Fruit fly (Drosophila melanogaster) whole organism, larva: ENCODE data around the gene CG32061.

Experiments used
- noc ChIP-seq: fragments of 200-800 bp; sonication (Bioruptor generic); optimal IDR thresholded peaks from 3 replicates; lab custom pipeline; 2019; ENCODE audit warnings: missing biosample characterization, mild to moderate bottlenecking, missing genetic modification characterization, moderate library complexity

The CG32061 gene

dm6 chr3L:10463051-10463866 is at the start of gene CG32061, which contains the start of gene Gem3:
CG32061 (plus strand) TSS chr3L:10463816.
Gem3 (minus strand) TSS chr3L:10463101.
- TF ChIP-seq noc (tag; lab: Kevin White, UChicago): no peak

- no peak for TF ChIP-seq noc (tag; lab: Kevin White, UChicago)
Measured at dm6 chr3L:10418401-10418800, 45.2 kb upstream of the CG32061 start.

DNA sequence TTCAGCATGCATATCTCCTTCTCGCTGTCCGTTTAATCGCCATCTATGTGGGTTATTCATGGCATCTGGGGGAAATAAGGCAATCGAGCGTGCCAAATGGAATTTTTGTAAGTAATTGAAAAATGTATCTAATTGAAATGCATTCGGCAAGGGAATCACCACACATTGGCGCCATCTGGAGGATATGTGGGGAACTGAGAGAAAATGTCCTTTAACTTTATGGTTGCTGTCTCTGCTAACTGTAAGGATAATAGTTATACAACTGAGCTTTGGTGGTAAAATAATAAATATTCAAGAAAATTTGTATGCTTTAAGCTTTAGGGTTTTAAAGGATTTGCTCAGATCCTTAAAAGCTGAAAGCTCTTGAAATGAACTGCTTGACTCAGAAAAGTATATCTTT is 36.3 kb upstream of the CG32061 start:
- TF ChIP-seq noc (tag; lab: Kevin White, UChicago): no peak

DNA sequence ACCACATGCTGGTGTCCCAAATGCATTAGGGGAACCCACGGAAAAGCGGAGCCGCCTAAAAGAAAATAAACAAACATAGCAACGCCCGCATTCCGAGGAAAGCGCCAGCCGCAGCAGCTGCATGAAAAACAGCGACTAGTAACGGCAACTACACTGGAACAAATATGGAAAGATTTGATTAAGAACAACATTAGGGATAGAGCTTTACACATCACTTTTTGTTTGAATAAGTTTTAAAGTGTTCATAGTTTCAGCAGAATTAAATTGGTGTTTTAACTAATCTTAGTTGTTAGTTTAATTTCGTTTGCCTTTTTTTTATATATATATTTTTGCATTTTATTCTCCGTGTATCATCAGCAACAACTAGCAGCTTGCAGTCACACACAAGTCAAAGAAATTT is 35.6 kb upstream of the CG32061 start:
- TF ChIP-seq noc (tag; lab: Kevin White, UChicago): no peak

DNA sequence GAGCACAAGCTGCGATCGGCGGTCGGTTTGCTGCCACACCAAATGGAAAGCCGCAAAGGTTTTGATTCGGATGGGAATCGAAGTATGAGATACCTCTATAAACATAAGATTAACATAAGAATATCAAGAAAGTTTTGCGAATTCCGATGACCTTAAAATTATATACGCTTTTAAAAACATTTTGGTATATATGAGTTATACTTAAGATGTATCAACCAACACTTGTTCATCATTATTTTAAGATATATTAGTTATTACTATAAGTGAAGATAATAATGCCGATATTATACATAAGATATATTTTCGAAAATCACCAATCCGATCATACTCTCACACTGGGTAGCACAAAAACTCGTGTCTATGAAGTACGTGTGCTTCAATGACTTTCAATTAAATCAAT is 34.9 kb upstream of the CG32061 start:
- TF ChIP-seq noc (tag; lab: Kevin White, UChicago): no peak

DNA sequence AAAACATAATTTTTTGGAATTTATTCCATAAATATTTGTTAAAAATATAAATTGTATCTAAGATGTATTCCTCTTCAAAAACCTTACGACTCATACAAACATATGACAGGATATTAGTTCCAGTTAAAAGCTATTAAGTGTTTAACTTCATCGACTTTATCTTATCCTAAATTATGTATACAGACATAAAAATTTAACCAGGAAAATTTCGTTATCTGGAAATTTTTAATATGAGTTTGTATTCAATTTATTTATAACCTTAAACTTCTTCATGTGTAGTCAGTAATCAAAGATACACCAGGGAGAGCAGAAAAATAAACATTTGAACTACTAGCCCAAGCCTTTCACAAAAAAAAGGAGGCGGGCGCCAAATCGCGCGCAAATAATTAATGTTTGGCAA is 34.1 kb upstream of the CG32061 start:
- TF ChIP-seq noc (tag; lab: Kevin White, UChicago): no peak

DNA sequence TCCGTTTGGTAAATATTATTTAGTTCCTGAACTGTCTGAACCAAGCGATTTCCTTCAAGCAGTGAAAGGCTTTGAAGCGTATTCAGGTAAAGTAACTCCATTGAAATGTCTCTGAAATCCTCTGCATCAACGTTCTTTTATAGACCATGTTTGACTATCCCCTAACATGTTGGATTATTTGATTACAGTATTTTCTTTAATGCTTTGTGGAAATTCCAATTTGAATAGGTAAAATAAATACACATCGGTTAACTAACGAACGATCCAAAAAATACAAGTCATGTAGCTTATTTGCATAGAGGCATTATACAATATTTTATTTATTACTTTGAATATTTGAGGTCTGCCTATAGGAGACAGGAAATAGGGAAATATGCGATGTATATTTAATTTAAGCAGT is 31.7 kb upstream of the CG32061 start, which contains the start of gene Ir67b:
Gene Ir67b, minus strand, starts transcription at position 101 of the 400 bp plus-strand sequence.
- no peak for TF ChIP-seq noc (tag; lab: Kevin White, UChicago)

dm6 chr3L:10434005-10434404 is 29.6 kb upstream of the CG32061 start, which contains the start of gene Ir67c:
Ir67c (minus strand) TSS chr3L:10434105.
- TF ChIP-seq noc (tag; lab: Kevin White, UChicago): no peak

DNA sequence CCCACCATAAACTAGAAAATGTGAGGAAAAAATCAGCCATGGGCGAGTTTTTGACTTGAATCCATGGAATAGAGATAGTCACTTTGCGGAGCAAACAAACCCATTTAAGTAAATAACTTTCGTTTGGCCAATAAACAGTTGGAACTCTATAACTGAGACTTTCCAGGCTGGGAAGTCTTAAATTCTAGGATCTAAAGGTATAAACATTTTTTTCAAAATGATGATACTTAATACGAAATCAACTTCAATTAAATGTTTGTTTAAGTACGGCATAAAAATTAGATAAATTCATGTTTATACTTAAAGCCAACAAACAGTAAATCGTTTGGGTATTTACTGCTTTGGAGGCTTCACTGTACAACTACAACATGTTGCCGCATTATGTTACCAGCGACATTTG is 23.7 kb upstream of the CG32061 start:
- no peak for TF ChIP-seq noc (tag; lab: Kevin White, UChicago)

dm6 chr3L:10440488-10440887 is 23.1 kb upstream of the CG32061 start:
- no peak for TF ChIP-seq noc (tag; lab: Kevin White, UChicago)

DNA sequence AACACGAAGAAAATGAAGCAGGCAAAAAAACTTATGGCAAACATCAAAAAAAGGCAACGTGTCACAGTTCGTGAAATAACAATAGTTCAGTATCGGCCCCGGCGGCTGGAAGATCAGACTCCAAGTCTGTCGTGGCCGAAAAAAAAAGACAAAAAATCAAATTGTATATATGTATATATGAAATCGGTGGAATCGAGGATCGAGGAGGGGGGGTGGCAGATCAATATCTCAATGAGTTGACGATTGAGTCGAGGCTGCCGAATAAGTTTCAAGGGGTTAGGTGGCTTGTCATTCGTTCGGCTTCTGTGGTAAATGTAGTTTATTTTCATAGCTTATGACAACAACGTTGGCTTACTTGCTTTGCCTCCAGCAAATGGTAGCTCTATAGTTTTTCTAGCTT is 21.1 kb upstream of the CG32061 start:
- TF ChIP-seq noc (tag; lab: Kevin White, UChicago): no peak

- TF ChIP-seq noc (tag; lab: Kevin White, UChicago): no peak
Measured at dm6 chr3L:10443958-10444357, 19.7 kb upstream of the CG32061 start.

DNA sequence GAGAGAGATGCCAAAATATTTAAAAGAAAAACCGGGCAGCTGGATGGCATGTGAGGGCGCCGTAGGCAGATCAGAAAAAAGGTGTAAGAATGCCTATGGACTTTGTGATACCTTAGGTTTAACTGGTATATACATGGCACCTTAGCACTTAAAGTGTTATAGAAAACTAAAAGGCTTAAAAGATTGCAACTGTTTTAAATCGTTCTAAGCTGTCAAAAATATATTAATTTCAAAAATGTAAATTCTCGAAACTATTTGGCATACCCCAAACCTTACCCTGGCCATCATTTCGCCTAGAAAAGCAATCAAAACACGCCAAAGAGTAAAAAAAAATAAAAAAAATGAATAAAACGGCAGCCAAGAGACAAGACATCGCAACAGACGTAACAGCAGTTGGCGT is 16.6 kb upstream of the CG32061 start:
- TF ChIP-seq noc (tag; lab: Kevin White, UChicago): no peak

DNA sequence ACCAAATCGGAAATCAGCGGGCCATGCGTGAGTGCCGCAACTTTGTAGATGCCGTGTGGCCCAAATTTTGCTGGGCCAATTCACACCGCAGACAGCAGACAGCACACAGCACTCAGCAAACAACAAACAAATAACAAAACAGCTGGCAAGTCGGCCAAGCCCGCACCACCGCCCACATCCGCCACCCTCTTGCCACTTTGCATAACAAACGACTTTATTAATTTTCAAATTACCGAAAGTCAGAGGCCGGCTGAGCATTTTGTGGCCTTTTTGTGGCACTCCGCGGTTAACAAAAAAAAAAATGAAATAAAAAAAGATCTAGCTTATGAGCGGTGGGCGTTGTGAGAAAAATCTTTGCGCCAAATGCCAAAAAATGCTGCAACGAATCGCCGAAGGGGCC is 13.9 kb upstream of the CG32061 start:
- TF ChIP-seq noc (tag; lab: Kevin White, UChicago): no peak

DNA sequence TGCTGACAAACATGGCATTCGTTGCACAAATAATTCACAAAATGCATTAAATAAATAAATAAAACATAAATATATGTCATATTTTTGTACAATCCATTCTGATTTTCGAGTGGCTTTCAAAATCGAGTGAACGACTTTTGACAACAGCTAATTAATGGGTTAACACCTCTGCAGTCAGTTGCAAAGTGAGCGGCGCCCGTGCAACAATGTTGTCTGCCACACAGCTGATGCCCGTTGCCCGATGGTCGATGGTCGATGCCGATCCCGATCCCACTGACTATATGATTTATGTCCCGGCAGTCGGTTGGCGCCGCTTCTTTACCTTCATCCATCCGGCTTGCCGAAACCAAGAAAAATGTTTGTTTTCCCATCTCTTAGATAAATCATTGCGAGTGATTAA is 4.5 kb upstream of the CG32061 start:
- TF ChIP-seq noc (tag; lab: Kevin White, UChicago): no peak

dm6 chr3L:10464887-10465286 is 1.3 kb downstream of the CG32061 start, which contains the start of gene S-Lap3:
S-Lap3 (plus strand) TSS chr3L:10465187.
- no peak for TF ChIP-seq noc (tag; lab: Kevin White, UChicago)

dm6 chr3L:10478214-10478613 is 14.6 kb downstream of the CG32061 start, which contains the start of gene CG46430:
CG46430 (plus strand) TSS chr3L:10478514.
- no peak for TF ChIP-seq noc (tag; lab: Kevin White, UChicago)
